Worm (Caenorhabditis elegans) whole organism, late embryonic: ENCODE measurements around the gene B0495.5.

Experiments
- F13H6.1 ChIP-seq: sonication (generic microtip); optimal IDR thresholded peaks from 2 replicates; lab custom pipeline; 2016; ENCODE audit warnings: missing genetic modification characterization, missing compliant biosample characterization
- K02D7.2 ChIP-seq: sonication (generic microtip); optimal IDR thresholded peaks from 2 replicates; lab custom pipeline; 2017; ENCODE audit warnings: mild to moderate bottlenecking, missing genetic modification characterization, missing compliant biosample characterization
- ets-4 ChIP-seq: sonication (generic microtip); optimal IDR thresholded peaks from 2 replicates; lab custom pipeline; 2016; ENCODE audit warnings: missing genetic modification characterization, missing compliant biosample characterization
- fkh-10 ChIP-seq: fragments of 150-350 bp; optimal IDR thresholded peaks from 2 replicates; lab custom pipeline; 2014; ENCODE audit warnings: missing biosample characterization, missing genetic modification reagents, missing genetic modification characterization
- nhr-11 ChIP-seq: fragments of 150-350 bp; optimal IDR thresholded peaks from 2 replicates; lab custom pipeline; 2014; ENCODE audit warnings: missing biosample characterization, missing genetic modification characterization
- pat-9 ChIP-seq: fragments of 200-800 bp; sonication (Bioruptor generic); optimal IDR thresholded peaks from 2 replicates; lab custom pipeline; 2018; ENCODE audit warnings: mild to moderate bottlenecking, missing genetic modification characterization, moderate library complexity, missing compliant biosample characterization
- pha-2 ChIP-seq: sonication (generic microtip); optimal IDR thresholded peaks from 2 replicates; lab custom pipeline; 2017; ENCODE audit warnings: mild to moderate bottlenecking, missing genetic modification characterization, missing compliant biosample characterization
- rnt-1 ChIP-seq: sonication (generic microtip); optimal IDR thresholded peaks from 2 replicates; lab custom pipeline; 2016; ENCODE audit warnings: missing genetic modification characterization, missing compliant biosample characterization
- sox-4 ChIP-seq: sonication (generic microtip); optimal IDR thresholded peaks from 2 replicates; lab custom pipeline; 2017; ENCODE audit warnings: mild to moderate bottlenecking, missing genetic modification characterization, inconsistent platforms, missing compliant biosample characterization
- unc-86 ChIP-seq: sonication (generic microtip); optimal IDR thresholded peaks from 2 replicates; lab custom pipeline; 2016; ENCODE audit warnings: missing genetic modification characterization, missing compliant biosample characterization

ce11 chrII:7682488-7682887 is 15.8 kb downstream of the B0495.5 start:
- TF ChIP-seq rnt-1 (no peak), unc-86 (tag; lab: Kevin White, UChicago) (no peak), K02D7.2 (tag; lab: Kevin White, UChicago) (no peak), F13H6.1 (tag; lab: Kevin White, UChicago) (no peak), sox-4 (tag; lab: Kevin White, UChicago) (no peak), nhr-11 (no peak), fkh-10 (no peak), pat-9 (tag; lab: Kevin White, UChicago) (no peak), pha-2 (no peak), ets-4 (no peak)
